Fruit fly (Drosophila melanogaster) whole organism, prepupa: Measurements from ENCODE around the gene Mondo.

Source experiments
- CG3032 ChIP-seq: fragments of 200-800 bp; optimal IDR thresholded peaks from 2 replicates; lab custom pipeline; 2019; ENCODE audit warnings: missing biosample characterization, mild to moderate bottlenecking, missing genetic modification characterization, moderate library complexity
- CG7368 ChIP-seq: fragments of 200-800 bp; sonication (Bioruptor generic); optimal IDR thresholded peaks from 3 replicates; lab custom pipeline; 2016; ENCODE audit warnings: missing biosample characterization, missing genetic modification characterization
- CG9139 ChIP-seq: fragments of 200-800 bp; sonication (Bioruptor generic); optimal IDR thresholded peaks from 3 replicates; lab custom pipeline; 2017; ENCODE audit warnings: missing biosample characterization, mild to moderate bottlenecking, missing genetic modification characterization
- Hr39 ChIP-seq: fragments of 200-800 bp; sonication (Bioruptor generic); optimal IDR thresholded peaks from 2 replicates; lab custom pipeline; 2016; ENCODE audit warnings: missing biosample characterization, missing genetic modification characterization
- Hr4 ChIP-seq: fragments of 200-800 bp; sonication (Bioruptor generic); optimal IDR thresholded peaks from 3 replicates; lab custom pipeline; 2016; ENCODE audit warnings: missing biosample characterization, missing genetic modification characterization
- acj6 ChIP-seq: fragments of 200-800 bp; sonication (Bioruptor generic); optimal IDR thresholded peaks from 3 replicates; lab custom pipeline; 2016; ENCODE audit warnings: missing biosample characterization, missing genetic modification characterization
- esn ChIP-seq: fragments of 200-800 bp; sonication (Bioruptor generic); optimal IDR thresholded peaks from 2 replicates; lab custom pipeline; 2016; ENCODE audit warnings: missing biosample characterization, mild to moderate bottlenecking, missing genetic modification characterization, moderate library complexity

dm6 chr2L:21310427-21311199, 763 bp upstream of the Mondo start, which contains the start of gene crc:
- TF ChIP-seq CG9139 (GFP tag; lab: Kevin White, UChicago): peak; percentile 12
- peak; percentile 40 for TF ChIP-seq Hr39 (GFP tag; lab: Kevin White, UChicago)
- peak; percentile 44 for TF ChIP-seq Hr4
- TF ChIP-seq esn (GFP tag; lab: Kevin White, UChicago): peak; percentile 27
- TF ChIP-seq CG7368 (GFP tag; lab: Kevin White, UChicago): no peak
- peak; percentile 18 for TF ChIP-seq acj6
- no peak for TF ChIP-seq CG3032 (tag; lab: Kevin White, UChicago)
